Fruit fly (Drosophila melanogaster): ENCODE measurements around the gene CG13312.

The CG13312 gene

DNA sequence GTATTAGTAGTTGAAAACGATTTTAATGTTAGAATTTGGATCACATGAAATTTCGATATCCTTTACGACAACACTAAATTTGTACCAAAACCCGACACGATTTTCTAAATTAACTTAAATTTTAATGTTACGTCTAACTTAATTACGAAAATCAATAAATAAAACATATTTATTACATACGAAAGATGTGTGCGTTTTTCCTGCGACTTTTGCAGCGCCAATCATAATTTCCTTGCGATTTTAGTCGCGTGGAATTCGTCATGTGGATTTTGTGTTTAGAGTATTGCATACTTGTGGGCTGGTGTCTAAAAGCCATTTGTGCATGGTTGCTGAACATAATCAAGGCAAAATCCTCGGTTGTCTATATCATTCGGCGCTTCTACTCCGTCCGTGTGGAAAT, 8.5 kb downstream of the CG13312 start:
- TF ChIP-seq Nf-YB (GFP tag; optimal IDR thresholded peaks at IDR 0.05) = no peak
- no peak for TF ChIP-seq CG3726 (GFP tag; IDR thresholded peaks at IDR 0.05)
- no peak for TF ChIP-seq CG6175 (GFP tag; IDR thresholded peaks at IDR 0.05)
- TF ChIP-seq CG8359 (GFP tag; optimal IDR thresholded peaks at IDR 0.05; ENCODE audit: borderline replicate concordance) = peak; percentile 100
- TF ChIP-seq Tbp (GFP tag; optimal IDR thresholded peaks at IDR 0.05) = peak; percentile 28
- peak in 1 of 2 experiments; percentile 70 for TF ChIP-seq eve (GFP tag; optimal IDR thresholded peaks at IDR 0.05)
- no peak for TF ChIP-seq CG6654 (GFP tag; optimal IDR thresholded peaks at IDR 0.05)

DNA sequence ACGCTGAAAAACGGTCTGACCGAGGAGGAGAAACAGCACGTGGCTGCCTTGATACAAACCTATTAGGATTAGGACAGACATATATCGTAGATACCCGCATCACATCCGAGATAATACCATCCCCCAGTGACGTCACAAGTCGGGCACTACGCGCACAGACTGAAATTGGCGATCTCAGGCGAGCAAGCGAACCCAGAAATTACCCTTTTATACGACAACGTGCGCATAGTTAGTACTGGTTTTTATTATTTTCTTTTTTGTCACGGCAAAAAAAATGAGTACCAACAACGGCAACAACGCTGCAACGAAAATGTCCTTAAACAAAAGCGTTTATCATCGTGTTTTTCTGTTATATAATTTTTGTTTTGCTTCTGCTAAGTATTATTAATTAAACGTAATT, 8.9 kb downstream of the CG13312 start:
- TF ChIP-seq Pdp1 (GFP tag; optimal IDR thresholded peaks at IDR 0.05) (peak in 1 of 2 experiments; percentile 67), CG2199 (GFP tag; IDR thresholded peaks at IDR 0.05) (peak; percentile 93), lilli (GFP tag; optimal IDR thresholded peaks at IDR 0.05) (no peak), Lhr (GFP tag; optimal IDR thresholded peaks at IDR 0.05) (no peak), fd3F (GFP tag; optimal IDR thresholded peaks at IDR 0.05) (no peak), CG10543 (GFP tag; optimal IDR thresholded peaks at IDR 0.05) (no peak), fd96Cb (tag; optimal IDR thresholded peaks at IDR 0.05) (no peak)

DNA sequence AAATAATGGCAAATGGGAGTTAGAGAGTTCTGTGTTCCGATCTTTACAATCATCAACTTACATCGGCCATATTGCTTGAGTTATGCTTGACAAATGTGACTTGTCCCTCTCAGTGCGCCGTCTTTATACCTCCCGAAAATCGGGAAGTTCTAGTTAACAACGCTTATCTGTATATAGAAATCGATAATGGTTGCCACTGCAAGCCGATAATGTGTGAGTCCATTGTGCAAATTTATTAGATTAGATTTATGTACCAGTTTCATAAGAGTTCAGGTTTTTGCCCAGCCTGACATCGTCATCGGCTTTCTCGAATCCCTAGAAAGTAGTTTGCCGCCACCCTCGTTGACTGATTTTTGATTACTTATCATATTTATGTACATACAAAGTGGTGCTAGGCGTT, 18.6 kb downstream of the CG13312 start, which contains the start of gene Acbp5:
Gene Acbp5 (minus strand): TSS at position 101 of the 400 bp plus-strand sequence.
- TF ChIP-seq Pdp1 (GFP tag; optimal IDR thresholded peaks at IDR 0.05) (peak in 1 of 2 experiments; percentile 5), exex (tag; optimal IDR thresholded peaks at IDR 0.05) (peak; percentile 53), CG17568 (GFP tag; optimal IDR thresholded peaks at IDR 0.05) (no peak)

DNA sequence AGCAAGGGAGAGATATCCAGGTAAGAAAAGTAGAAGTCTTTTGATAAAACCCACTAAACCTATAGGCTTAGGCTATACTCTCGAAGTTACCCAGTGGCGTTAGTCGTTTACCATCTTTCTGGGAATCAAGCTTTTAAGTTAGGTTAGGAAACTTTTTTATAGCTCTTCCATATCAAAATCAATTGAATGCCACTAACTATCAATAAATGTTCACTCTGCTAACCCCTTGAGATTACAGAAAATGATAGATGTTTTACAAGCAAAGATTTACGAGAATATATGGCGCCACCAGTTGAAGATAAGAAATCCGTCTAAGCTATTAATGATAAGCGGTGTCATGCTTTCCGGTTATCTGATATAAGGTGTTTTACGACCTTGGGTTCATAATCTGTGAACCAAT, 19.3 kb downstream of the CG13312 start:
- TF ChIP-seq bsh (GFP tag; optimal IDR thresholded peaks at IDR 0.05) (no peak), ci (GFP tag; IDR thresholded peaks at IDR 0.05) (no peak), lilli (GFP tag; optimal IDR thresholded peaks at IDR 0.05) (no peak), tio (GFP tag; optimal IDR thresholded peaks at IDR 0.05) (no peak), CG34224 (GFP tag; IDR thresholded peaks at IDR 0.05; ENCODE audit: partially characterized antibody) (no peak), ttk (GFP tag; IDR thresholded peaks at IDR 0.05) (no peak), Hmx (GFP tag; optimal IDR thresholded peaks at IDR 0.05) (no peak), slp2 (GFP tag; optimal IDR thresholded peaks at IDR 0.05) (no peak), NFAT (GFP tag; IDR thresholded peaks at IDR 0.05) (no peak), usp (GFP tag; optimal IDR thresholded peaks at IDR 0.05) (no peak), E2f2 (GFP tag; IDR thresholded peaks at IDR 0.05) (no peak), CG10274 (GFP tag; optimal IDR thresholded peaks at IDR 0.05) (no peak), CG2678 (tag; optimal IDR thresholded peaks at IDR 0.05) (peak; percentile 6), dm (GFP tag; optimal IDR thresholded peaks at IDR 0.05) (no peak), gem (tag; optimal IDR thresholded peaks at IDR 0.05) (no peak), CG8359 (GFP tag; optimal IDR thresholded peaks at IDR 0.05; ENCODE audit: borderline replicate concordance) (no peak), grn (GFP tag; optimal IDR thresholded peaks at IDR 0.05) (peak; percentile 69), D19A (tag; optimal IDR thresholded peaks at IDR 0.05) (no peak), Hr51 (GFP tag; optimal IDR thresholded peaks at IDR 0.05) (no peak), gsb-n (tag; optimal IDR thresholded peaks at IDR 0.05) (no peak), sna (GFP tag; IDR thresholded peaks at IDR 0.05; ENCODE audit: partially characterized antibody) (no peak), HLH4C (GFP tag; IDR thresholded peaks at IDR 0.05; ENCODE audit: partially characterized antibody) (no peak), stwl (tag; optimal IDR thresholded peaks at IDR 0.05) (no peak), CG12769 (tag; optimal IDR thresholded peaks at IDR 0.05) (no peak), zf30C (GFP tag; optimal IDR thresholded peaks at IDR 0.05) (no peak), bowl (GFP tag; IDR thresholded peaks at IDR 0.05) (no peak), gce (GFP tag; IDR thresholded peaks at IDR 0.05) (no peak), CG18764 (GFP tag; optimal IDR thresholded peaks at IDR 0.05) (no peak), CG14014 (GFP tag; IDR thresholded peaks at IDR 0.05) (no peak), Camta (GFP tag; optimal IDR thresholded peaks at IDR 0.05) (no peak), Hr78 (GFP tag; optimal IDR thresholded peaks at IDR 0.05) (peak in 1 of 2 experiments; percentile 13)
